Worm (Caenorhabditis elegans) whole organism, L4 larva: ENCODE results near the gene gly-3.

Source experiments
- F26F4.8 ChIP-seq: fragments of 200-800 bp; sonication (Bioruptor generic); conservative IDR thresholded peaks from 2 replicates; pipeline ENCODE4 v1.3.6; 2022; ENCODE audit warnings: missing genetic modification characterization, missing compliant biosample characterization
- T20F7.1 ChIP-seq: fragments of 200-800 bp; sonication (Bioruptor generic); optimal IDR thresholded peaks from 2 replicates; lab custom pipeline; 2018; ENCODE audit warnings: mild to moderate bottlenecking, missing genetic modification characterization, missing compliant biosample characterization
- T26A8.4 ChIP-seq: fragments of 200-800 bp; sonication (Bioruptor generic); IDR thresholded peaks from 2 replicates; pipeline ENCODE4 v1.3.6; 2022; ENCODE audit warnings: missing genetic modification characterization, missing compliant biosample characterization
- ZK337.2 ChIP-seq: fragments of 200-800 bp; sonication (Bioruptor generic); IDR thresholded peaks from 2 replicates; pipeline ENCODE4 v1.3.6; 2022; ENCODE audit warnings: missing genetic modification reagents, missing genetic modification characterization, missing compliant biosample characterization
- arid-1 ChIP-seq: fragments of 200-800 bp; sonication (Bioruptor generic); conservative IDR thresholded peaks from 2 replicates; pipeline ENCODE4 v1.3.6; 2022; ENCODE audit warnings: missing genetic modification reagents, missing genetic modification characterization, missing compliant biosample characterization
- attf-4 ChIP-seq: sonication (generic microtip); optimal IDR thresholded peaks from 3 replicates; lab custom pipeline; 2017; ENCODE audit warnings: missing biosample characterization, missing genetic modification characterization
- ceh-20 ChIP-seq: fragments of 200-800 bp; sonication (Bioruptor generic); IDR thresholded peaks from 2 replicates; pipeline ENCODE4 v1.3.6; 2022; ENCODE audit warnings: missing genetic modification reagents, missing genetic modification characterization, missing compliant biosample characterization
- ctbp-1 ChIP-seq: fragments of 200-800 bp; sonication (Bioruptor generic); IDR thresholded peaks from 2 replicates; pipeline ENCODE4 v1.3.6; 2022; ENCODE audit warnings: missing genetic modification reagents, missing genetic modification characterization, missing compliant biosample characterization
- daf-16 ChIP-seq, 3 experiments: sonication (generic microtip); optimal IDR thresholded peaks; 2 replicates each; lab custom pipeline; 2016 to 2017; ENCODE audit warnings: missing genetic modification characterization in 3 of 3, missing genetic modification reagents in 3 of 3, mild to moderate bottlenecking in 2 of 3, missing compliant biosample characterization in 2 of 3, missing biosample characterization in 1 of 3, moderate library complexity in 1 of 3
- daf-19 ChIP-seq: fragments of 200-800 bp; sonication (Bioruptor generic); conservative IDR thresholded peaks from 2 replicates; pipeline ENCODE4 v1.3.6; 2022; ENCODE audit warnings: missing genetic modification characterization, missing compliant biosample characterization
- dmd-6 ChIP-seq: fragments of 200-800 bp; sonication (Bioruptor generic); IDR thresholded peaks from 2 replicates; pipeline ENCODE4 v1.3.6; 2022; ENCODE audit warnings: missing genetic modification reagents, missing genetic modification characterization, missing compliant biosample characterization
- dpl-1 ChIP-seq: fragments of 150-350 bp; optimal IDR thresholded peaks from 2 replicates; lab custom pipeline; 2014; ENCODE audit warnings: missing biosample characterization, missing genetic modification reagents, missing genetic modification characterization
- dve-1 ChIP-seq: sonication (generic microtip); optimal IDR thresholded peaks from 2 replicates; lab custom pipeline; 2017; ENCODE audit warnings: antibody characterized with exemption, mild to moderate bottlenecking, missing genetic modification characterization, missing compliant biosample characterization; ENCODE audit not compliant: insufficient read depth
- fkh-10 ChIP-seq: fragments of 150-350 bp; optimal IDR thresholded peaks from 2 replicates; lab custom pipeline; 2014; ENCODE audit warnings: missing biosample characterization, missing genetic modification reagents, missing genetic modification characterization
- hif-1 ChIP-seq, 2 experiments: sonication (generic microtip); optimal IDR thresholded peaks; 2 replicates each; lab custom pipeline; 2016 to 2017; ENCODE audit warnings: missing compliant biosample characterization in 2 of 2, missing genetic modification characterization in 2 of 2, missing genetic modification reagents in 2 of 2, missing genotype in 2 of 2, mild to moderate bottlenecking in 1 of 2
- hlh-11 ChIP-seq: fragments of 200-800 bp; sonication (Bioruptor generic); optimal IDR thresholded peaks from 2 replicates; lab custom pipeline; 2018; ENCODE audit warnings: mild to moderate bottlenecking, missing genetic modification characterization, missing compliant biosample characterization
- hlh-30 ChIP-seq: sonication (generic microtip); optimal IDR thresholded peaks from 2 replicates; lab custom pipeline; 2017; ENCODE audit warnings: antibody characterized with exemption, mild to moderate bottlenecking, missing genetic modification characterization, missing compliant biosample characterization; ENCODE audit not compliant: insufficient read depth
- hmg-1.1 ChIP-seq: fragments of 200-800 bp; sonication (Bioruptor generic); IDR thresholded peaks from 2 replicates; pipeline ENCODE4 v1.3.6; 2022; ENCODE audit warnings: missing genetic modification reagents, missing genetic modification characterization, missing compliant biosample characterization
- lim-7 ChIP-seq: fragments of 200-800 bp; sonication (Bioruptor generic); IDR thresholded peaks from 2 replicates; pipeline ENCODE4 v1.3.6; 2022; ENCODE audit warnings: missing genetic modification characterization, missing compliant biosample characterization
- lin-1 ChIP-seq: fragments of 200-800 bp; sonication (Bioruptor generic); IDR thresholded peaks from 2 replicates; pipeline ENCODE4 v1.3.6; 2022; ENCODE audit warnings: missing genetic modification reagents, missing genetic modification characterization, missing compliant biosample characterization
- lin-29 ChIP-seq: fragments of 200-800 bp; sonication (Bioruptor generic); IDR thresholded peaks from 2 replicates; pipeline ENCODE4 v1.3.6; 2022; ENCODE audit warnings: missing genetic modification reagents, missing genetic modification characterization, missing compliant biosample characterization
- lin-38 ChIP-seq: fragments of 200-800 bp; sonication (Bioruptor generic); IDR thresholded peaks from 2 replicates; pipeline ENCODE4 v1.3.6; 2022; ENCODE audit warnings: missing genetic modification reagents, missing genetic modification characterization, missing compliant biosample characterization
- lsy-2 ChIP-seq, 2 experiments: fragments of 150-350 bp in 1 of 2; sonication (generic microtip) in 1 of 2; optimal IDR thresholded peaks; 2 replicates each; lab custom pipeline; 2014 to 2017; ENCODE audit warnings: missing biosample characterization in 2 of 2, missing genetic modification characterization in 2 of 2
- madf-9 ChIP-seq: fragments of 200-800 bp; sonication (Bioruptor generic); conservative IDR thresholded peaks from 2 replicates; pipeline ENCODE4 v1.3.6; 2022; ENCODE audit warnings: missing genetic modification reagents, missing genetic modification characterization, missing compliant biosample characterization
- mdl-1 ChIP-seq, 2 experiments: fragments of 150-350 bp in 1 of 2; sonication (generic microtip) in 1 of 2; optimal IDR thresholded peaks; 2 replicates each; lab custom pipeline; 2014 to 2017; ENCODE audit warnings: missing biosample characterization in 2 of 2, missing genetic modification characterization in 2 of 2
- mes-2 ChIP-seq: sonication (generic microtip); optimal IDR thresholded peaks from 2 replicates; lab custom pipeline; 2016; ENCODE audit warnings: missing genotype, mild to moderate bottlenecking, missing genetic modification characterization, missing compliant biosample characterization; ENCODE audit not compliant: poor library complexity, severe bottlenecking
- mxl-3 ChIP-seq: fragments of 200-800 bp; sonication (Bioruptor generic); optimal IDR thresholded peaks from 2 replicates; lab custom pipeline; 2018; ENCODE audit warnings: mild to moderate bottlenecking, missing genetic modification characterization, missing compliant biosample characterization
- nhr-10 ChIP-seq: fragments of 150-350 bp; optimal IDR thresholded peaks from 2 replicates; lab custom pipeline; 2014; ENCODE audit warnings: missing biosample characterization, missing genetic modification characterization
- nhr-102 ChIP-seq: sonication (generic microtip); optimal IDR thresholded peaks from 2 replicates; lab custom pipeline; 2016; ENCODE audit warnings: mild to moderate bottlenecking, missing genetic modification characterization, moderate library complexity, missing compliant biosample characterization
- nhr-11 ChIP-seq: fragments of 150-350 bp; optimal IDR thresholded peaks from 2 replicates; lab custom pipeline; 2014; ENCODE audit warnings: missing biosample characterization, missing genetic modification characterization
- nhr-237 ChIP-seq: sonication (generic microtip); optimal IDR thresholded peaks from 2 replicates; lab custom pipeline; 2017; ENCODE audit warnings: missing biosample characterization, missing genetic modification characterization
- nhr-25 ChIP-seq: sonication (generic microtip); optimal IDR thresholded peaks from 2 replicates; lab custom pipeline; 2017; ENCODE audit warnings: missing genetic modification characterization, mild to moderate bottlenecking, missing compliant biosample characterization, antibody characterized with exemption, moderate library complexity, borderline replicate concordance; ENCODE audit not compliant: insufficient read depth
- nhr-28 ChIP-seq: fragments of 150-350 bp; optimal IDR thresholded peaks from 2 replicates; lab custom pipeline; 2014; ENCODE audit warnings: missing biosample characterization, missing genetic modification characterization
- nhr-48 ChIP-seq: sonication (generic microtip); optimal IDR thresholded peaks from 2 replicates; lab custom pipeline; 2016; ENCODE audit warnings: mild to moderate bottlenecking, missing genetic modification characterization, missing compliant biosample characterization
- pha-4 ChIP-seq, 2 experiments: fragments of 150-350 bp in 1 of 2; fragments of 200-800 bp in 1 of 2; sonication (Bioruptor generic) in 1 of 2; IDR thresholded peaks in 1 of 2; optimal IDR thresholded peaks in 1 of 2; 2 replicates each; pipeline versions ENCODE4 v1.3.6 to Lab custom; 2014 to 2022; ENCODE audit warnings: missing genetic modification characterization in 2 of 2, missing genetic modification reagents in 2 of 2, missing biosample characterization in 1 of 2, missing compliant biosample characterization in 1 of 2
- pqm-1 ChIP-seq: sonication (generic microtip); optimal IDR thresholded peaks from 2 replicates; lab custom pipeline; 2017; ENCODE audit warnings: missing biosample characterization, missing genetic modification characterization
- rbr-2 ChIP-seq: sonication (generic microtip); optimal IDR thresholded peaks from 2 replicates; lab custom pipeline; 2016; ENCODE audit warnings: missing genotype, missing genetic modification characterization, missing compliant biosample characterization
- skn-1 ChIP-seq: fragments of 150-350 bp; optimal IDR thresholded peaks from 2 replicates; lab custom pipeline; 2014; ENCODE audit warnings: missing biosample characterization, missing genetic modification characterization
- snpc-1.2 ChIP-seq: fragments of 200-800 bp; sonication (Bioruptor generic); IDR thresholded peaks from 2 replicates; pipeline ENCODE4 v1.3.6; 2022; ENCODE audit warnings: missing genetic modification reagents, missing genetic modification characterization, missing compliant biosample characterization
- snpc-4 ChIP-seq: fragments of 150-350 bp; optimal IDR thresholded peaks from 2 replicates; lab custom pipeline; 2014; ENCODE audit warnings: missing biosample characterization, missing genetic modification characterization
- spr-1 ChIP-seq: sonication (generic microtip); optimal IDR thresholded peaks from 2 replicates; lab custom pipeline; 2016; ENCODE audit warnings: mild to moderate bottlenecking, missing genetic modification characterization, missing compliant biosample characterization
- spr-3 ChIP-seq: fragments of 200-800 bp; sonication (Bioruptor generic); optimal IDR thresholded peaks from 2 replicates; lab custom pipeline; 2018; ENCODE audit warnings: mild to moderate bottlenecking, missing genetic modification characterization, missing compliant biosample characterization
- tra-1 ChIP-seq: fragments of 200-800 bp; sonication (Bioruptor generic); IDR thresholded peaks from 2 replicates; pipeline ENCODE4 v1.3.6; 2022; ENCODE audit warnings: missing genetic modification reagents, missing genetic modification characterization, missing compliant biosample characterization
- unc-39 ChIP-seq: sonication (generic microtip); optimal IDR thresholded peaks from 2 replicates; lab custom pipeline; 2017; ENCODE audit warnings: missing biosample characterization, missing genetic modification characterization
- zag-1 ChIP-seq: fragments of 150-350 bp; optimal IDR thresholded peaks from 2 replicates; lab custom pipeline; 2014; ENCODE audit warnings: missing biosample characterization, missing genetic modification characterization
- zfp-2 ChIP-seq: sonication (generic microtip); optimal IDR thresholded peaks from 2 replicates; lab custom pipeline; 2016; ENCODE audit warnings: mild to moderate bottlenecking, missing genetic modification characterization, missing compliant biosample characterization
- ztf-11 ChIP-seq: fragments of 150-350 bp; optimal IDR thresholded peaks from 2 replicates; lab custom pipeline; 2014; ENCODE audit warnings: missing biosample characterization, missing genetic modification characterization

gly-3 gene

ce11 chrIII:7891573-7892306 lies 25.8 kb downstream of the gly-3 start, which contains the start of the genes ZK688.5 and fahd-1:
Gene ZK688.5, minus strand, starts transcription at chrIII:7891623.
Gene fahd-1, plus strand, starts transcription at chrIII:7892256.
- TF ChIP-seq ctbp-1 (GFP tag; lab: Robert Waterston, UW) = peak; percentile 57
- no peak for TF ChIP-seq attf-4 (tag; lab: Kevin White, UChicago)
- TF ChIP-seq hlh-30 = peak; percentile 84
- peak; percentile 68 to 94 for TF ChIP-seq mdl-1 (tag; optimal IDR thresholded peaks at IDR 0.05; lab: Kevin White, UChicago)
- no peak; the same call in 1 of the 2 replicates for TF ChIP-seq pha-4 (GFP tag; IDR thresholded peaks at IDR 0.05; lab: Robert Waterston, UW)
- TF ChIP-seq pha-4 (tag; optimal IDR thresholded peaks at IDR 0.05; lab: Kevin White, UChicago) = peak; percentile 63
- TF ChIP-seq lsy-2 (tag; optimal IDR thresholded peaks at IDR 0.05; lab: Kevin White, UChicago) = peak; percentile 23 to 67
- TF ChIP-seq daf-19 = no peak
- TF ChIP-seq unc-39 (tag; lab: Kevin White, UChicago) = no peak
- TF ChIP-seq mxl-3 (GFP tag; lab: Kevin White, UChicago) = peak; percentile 98
- TF ChIP-seq nhr-28 (tag; lab: Kevin White, UChicago) = peak; percentile 72
- TF ChIP-seq snpc-1.2 (GFP tag; lab: Robert Waterston, UW) = no peak
- TF ChIP-seq mes-2 (tag; lab: Kevin White, UChicago) = peak; percentile 72
- peak; percentile 42; the same call in 1 of the 2 replicates for TF ChIP-seq tra-1 (GFP tag; lab: Robert Waterston, UW)
- TF ChIP-seq spr-3 = no peak
- TF ChIP-seq ZK337.2 (GFP tag; lab: Robert Waterston, UW) = no peak
- peak; percentile 22 for TF ChIP-seq spr-1 (tag; lab: Kevin White, UChicago)
- no peak for TF ChIP-seq daf-16 (GFP tag; optimal IDR thresholded peaks at IDR 0.05; lab: Kevin White, UChicago)
- peak; percentile 58 for TF ChIP-seq daf-16 (tag; optimal IDR thresholded peaks at IDR 0.05; lab: Kevin White, UChicago)
- TF ChIP-seq dmd-6 (GFP tag; lab: Robert Waterston, UW) = peak; percentile 72
- TF ChIP-seq nhr-11 (tag; lab: Kevin White, UChicago) = peak; percentile 78
- no peak for TF ChIP-seq zag-1
- TF ChIP-seq madf-9 (GFP tag; lab: Robert Waterston, UW) = no peak
- no peak for TF ChIP-seq snpc-4 (tag; lab: Kevin White, UChicago)
- TF ChIP-seq rbr-2 (tag; lab: Kevin White, UChicago) = peak; percentile 78
- TF ChIP-seq dve-1 (tag; lab: Kevin White, UChicago) = peak; percentile 75
- peak; percentile 92 for TF ChIP-seq hmg-1.1 (GFP tag; lab: Robert Waterston, UW)
- no peak for TF ChIP-seq zfp-2 (tag; lab: Kevin White, UChicago)
- peak; percentile 52 for TF ChIP-seq dpl-1
- TF ChIP-seq T26A8.4 = peak; percentile 18; the same call in 1 of the 2 replicates
- TF ChIP-seq arid-1 (GFP tag; lab: Robert Waterston, UW) = peak; percentile 47; the same call in 1 of the 2 replicates
- peak; percentile 91 for TF ChIP-seq hlh-11 (tag; lab: Kevin White, UChicago)
- TF ChIP-seq pqm-1 (tag; lab: Kevin White, UChicago) = peak; percentile 48
- peak; percentile 21 for TF ChIP-seq nhr-102 (tag; lab: Kevin White, UChicago)
- TF ChIP-seq F26F4.8 (GFP tag; lab: Robert Waterston, UW) = no peak
- 0 out of 2 replicates have a peak, but pooled peaks have one; percentile 41 for TF ChIP-seq lim-7 (GFP tag; lab: Robert Waterston, UW)
- 0 out of 2 replicates have a peak, but pooled peaks have one; percentile 46 for TF ChIP-seq ceh-20 (GFP tag; lab: Robert Waterston, UW)
- TF ChIP-seq lin-38 (GFP tag; lab: Robert Waterston, UW) = peak; percentile 55
- TF ChIP-seq hif-1 (tag; optimal IDR thresholded peaks at IDR 0.05; lab: Kevin White, UChicago) = peak in 1 of 2 experiments; percentile 68
- no peak for TF ChIP-seq lin-29 (GFP tag; lab: Robert Waterston, UW)
- peak; percentile 45 for TF ChIP-seq nhr-10 (tag; lab: Kevin White, UChicago)
- TF ChIP-seq fkh-10 (GFP tag; lab: Kevin White, UChicago) = peak; percentile 48
- peak; percentile 69 for TF ChIP-seq lin-1 (GFP tag; lab: Robert Waterston, UW)
- TF ChIP-seq ztf-11 = no peak
- peak; percentile 85 for TF ChIP-seq nhr-25 (tag; lab: Kevin White, UChicago)
- TF ChIP-seq T20F7.1 (GFP tag; lab: Kevin White, UChicago) = peak; percentile 40
- TF ChIP-seq nhr-48 (tag; lab: Kevin White, UChicago) = peak; percentile 31
- TF ChIP-seq nhr-237 (tag; lab: Kevin White, UChicago) = no peak
- TF ChIP-seq skn-1 (tag; lab: Kevin White, UChicago) = no peak
